Fruit fly (Drosophila melanogaster) whole organism, prepupa: ENCODE results near the gene CycA.

ENCODE experiments used
- CG11294 ChIP-seq: fragments of 200-800 bp; sonication (Bioruptor generic); IDR thresholded peaks from 2 replicates; pipeline ENCODE4 v1.3.6; 2022; ENCODE audit warnings: missing biosample characterization, missing genetic modification characterization
- CG34406 ChIP-seq: fragments of 200-800 bp; sonication (Bioruptor generic); optimal IDR thresholded peaks from 3 replicates; lab custom pipeline; 2016; ENCODE audit warnings: missing biosample characterization, missing genetic modification characterization
- CG6163 ChIP-seq: fragments of 200-800 bp; sonication (Bioruptor generic); IDR thresholded peaks from 3 replicates; pipeline ENCODE4 v1.3.6; 2022; ENCODE audit warnings: missing biosample characterization, missing genetic modification characterization
- CG7368 ChIP-seq: fragments of 200-800 bp; sonication (Bioruptor generic); optimal IDR thresholded peaks from 3 replicates; lab custom pipeline; 2016; ENCODE audit warnings: missing biosample characterization, missing genetic modification characterization
- Ets96B ChIP-seq: fragments of 200-800 bp; optimal IDR thresholded peaks from 2 replicates; lab custom pipeline; 2019; ENCODE audit warnings: missing biosample characterization, mild to moderate bottlenecking, missing genetic modification characterization, moderate library complexity
- dac ChIP-seq: fragments of 200-800 bp; sonication (Bioruptor generic); optimal IDR thresholded peaks from 2 replicates; lab custom pipeline; 2017; ENCODE audit warnings: missing biosample characterization, mild to moderate bottlenecking, missing genetic modification characterization
- fd59A ChIP-seq: fragments of 200-800 bp; sonication (Bioruptor generic); optimal IDR thresholded peaks from 2 replicates; lab custom pipeline; 2017; ENCODE audit warnings: missing biosample characterization, mild to moderate bottlenecking, missing genetic modification characterization, missing genetic modification reagents
- fkh ChIP-seq: fragments of 200-800 bp; sonication (Bioruptor generic); optimal IDR thresholded peaks from 3 replicates; lab custom pipeline; 2017; ENCODE audit warnings: missing biosample characterization, mild to moderate bottlenecking, missing genetic modification characterization, moderate library complexity
- ss ChIP-seq, 2 experiments: fragments of 200-800 bp; sonication (Bioruptor generic); optimal IDR thresholded peaks; 2 replicates in 1 of 2; 3 replicates in 1 of 2; lab custom pipeline; 2017 to 2018; ENCODE audit warnings: mild to moderate bottlenecking in 2 of 2, missing biosample characterization in 2 of 2, missing genetic modification characterization in 2 of 2, moderate library complexity in 1 of 2

dm6 chr3L:11815220-11815797 is 18.1 kb downstream of the CycA start, which contains the start of gene CG14130:
- TF ChIP-seq ss (GFP tag; optimal IDR thresholded peaks at IDR 0.05; lab: Kevin White, UChicago) (no peak), Ets96B (tag; lab: Kevin White, UChicago) (no peak), CG34406 (GFP tag; lab: Kevin White, UChicago) (no peak), CG7368 (GFP tag; lab: Kevin White, UChicago) (no peak), fd59A (GFP tag; lab: Kevin White, UChicago) (no peak), dac (GFP tag; lab: Kevin White, UChicago) (no peak), fkh (GFP tag; lab: Kevin White, UChicago) (no peak), CG11294 (GFP tag; lab: Robert Waterston, UW) (no peak), CG6163 (GFP tag; lab: Robert Waterston, UW) (no peak)
